Worm (Caenorhabditis elegans): ENCODE measurements around the gene T21C12.8.

DNA sequence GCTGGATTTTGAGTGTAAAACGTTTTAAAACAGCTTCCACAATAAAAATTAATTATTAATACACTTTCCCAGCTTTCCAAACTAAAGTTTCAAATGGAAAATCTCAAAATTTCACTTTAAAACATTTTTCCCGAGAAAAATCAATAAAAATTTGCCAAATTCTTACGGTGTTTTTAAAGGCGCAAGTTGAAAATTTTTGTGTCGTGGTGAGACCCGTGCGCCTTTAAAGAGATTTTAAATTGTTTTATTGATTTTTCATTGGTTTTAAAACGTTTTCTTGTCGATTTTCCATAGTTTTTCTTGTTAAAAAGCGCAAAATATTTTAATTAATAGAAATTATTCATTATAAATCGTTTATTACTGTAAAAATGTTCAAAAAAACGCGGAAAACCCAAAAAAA lies 9.1 kb upstream of the T21C12.8 start, which contains the start of gene Y45F3A.1:
- TF ChIP-seq egl-5 (tag; optimal IDR thresholded peaks at IDR 0.05) (no peak), pqm-1 (tag; optimal IDR thresholded peaks at IDR 0.05) (no peak), lin-39 (tag; optimal IDR thresholded peaks at IDR 0.05) (no peak), ztf-11 (tag; optimal IDR thresholded peaks at IDR 0.05) (no peak), fkh-2 (tag; optimal IDR thresholded peaks at IDR 0.05) (no peak), R02D3.7 (tag; optimal IDR thresholded peaks at IDR 0.05) (no peak), fos-1 (tag; optimal IDR thresholded peaks at IDR 0.05) (no peak), aly-2 (tag; optimal IDR thresholded peaks at IDR 0.05) (no peak), nhr-12 (tag; optimal IDR thresholded peaks at IDR 0.05) (no peak), snpc-4 (tag; optimal IDR thresholded peaks at IDR 0.05) (no peak), hmg-11 (tag; optimal IDR thresholded peaks at IDR 0.05) (no peak), zag-1 (tag; optimal IDR thresholded peaks at IDR 0.05) (no peak), egl-27 (tag; optimal IDR thresholded peaks at IDR 0.05) (no peak)

Measured in whole organism, L3 larva.